Worm (Caenorhabditis elegans) whole organism, L4 larva: ENCODE data around the gene glrx-3.

Experiments used
- F10B5.3 ChIP-seq: sonication (generic microtip); optimal IDR thresholded peaks from 2 replicates; lab custom pipeline; 2016; ENCODE audit warnings: mild to moderate bottlenecking, missing genetic modification characterization, missing compliant biosample characterization
- F44E2.7 ChIP-seq: fragments of 200-800 bp; sonication (Bioruptor generic); IDR thresholded peaks from 2 replicates; pipeline ENCODE4 v2.1.2; 2022; ENCODE audit warnings: missing genetic modification characterization, missing compliant biosample characterization
- F49E8.2 ChIP-seq: sonication (generic microtip); optimal IDR thresholded peaks from 2 replicates; lab custom pipeline; 2016; ENCODE audit warnings: missing compliant biosample characterization, mild to moderate bottlenecking, missing genetic modification characterization, borderline replicate concordance
- Y48G9A.11 ChIP-seq: fragments of 200-800 bp; sonication (Bioruptor generic); IDR thresholded peaks from 2 replicates; pipeline ENCODE4 v1.3.6; 2022; ENCODE audit warnings: missing genetic modification reagents, missing genetic modification characterization, missing compliant biosample characterization
- aha-1 ChIP-seq: fragments of 150-350 bp; peaks from one replicate; lab custom pipeline; 2014; ENCODE audit warnings: missing biosample characterization, missing genetic modification characterization
- aly-2 ChIP-seq: sonication (generic microtip); optimal IDR thresholded peaks from 2 replicates; lab custom pipeline; 2018; ENCODE audit warnings: missing biosample characterization, missing genetic modification characterization
- ceh-62 ChIP-seq: sonication (generic microtip); optimal IDR thresholded peaks from 2 replicates; lab custom pipeline; 2017; ENCODE audit warnings: missing biosample characterization, missing genetic modification characterization
- ces-1 ChIP-seq: fragments of 150-350 bp; sonication (generic microtip); optimal IDR thresholded peaks from 4 replicates; lab custom pipeline; 2014; ENCODE audit warnings: missing biosample characterization, missing genetic modification reagents, missing genetic modification characterization
- dmd-6 ChIP-seq: fragments of 200-800 bp; sonication (Bioruptor generic); IDR thresholded peaks from 2 replicates; pipeline ENCODE4 v1.3.6; 2022; ENCODE audit warnings: missing genetic modification reagents, missing genetic modification characterization, missing compliant biosample characterization
- dpl-1 ChIP-seq: fragments of 150-350 bp; optimal IDR thresholded peaks from 2 replicates; lab custom pipeline; 2014; ENCODE audit warnings: missing biosample characterization, missing genetic modification reagents, missing genetic modification characterization
- duxl-1 ChIP-seq: sonication (generic microtip); optimal IDR thresholded peaks from 2 replicates; lab custom pipeline; 2016; ENCODE audit warnings: mild to moderate bottlenecking, missing genetic modification characterization, moderate library complexity, missing compliant biosample characterization; ENCODE audit not compliant: poor library complexity
- gei-8 ChIP-seq: fragments of 200-800 bp; sonication (Bioruptor generic); optimal IDR thresholded peaks from 2 replicates; lab custom pipeline; 2018; ENCODE audit warnings: mild to moderate bottlenecking, missing genetic modification characterization, missing compliant biosample characterization
- hlh-11 ChIP-seq: fragments of 200-800 bp; sonication (Bioruptor generic); optimal IDR thresholded peaks from 2 replicates; lab custom pipeline; 2018; ENCODE audit warnings: mild to moderate bottlenecking, missing genetic modification characterization, missing compliant biosample characterization
- jun-1 ChIP-seq: fragments of 150-350 bp; optimal IDR thresholded peaks from 2 replicates; lab custom pipeline; 2014; ENCODE audit warnings: missing biosample characterization, missing genetic modification reagents, missing genetic modification characterization
- lin-13 ChIP-seq: fragments of 150-350 bp; optimal IDR thresholded peaks from 2 replicates; lab custom pipeline; 2014; ENCODE audit warnings: missing biosample characterization, missing genetic modification reagents, missing genetic modification characterization
- lin-38 ChIP-seq: fragments of 200-800 bp; sonication (Bioruptor generic); IDR thresholded peaks from 2 replicates; pipeline ENCODE4 v1.3.6; 2022; ENCODE audit warnings: missing genetic modification reagents, missing genetic modification characterization, missing compliant biosample characterization
- lin-39 ChIP-seq: fragments of 150-350 bp; optimal IDR thresholded peaks from 2 replicates; lab custom pipeline; 2014; ENCODE audit warnings: missing biosample characterization, missing genetic modification reagents, missing genetic modification characterization
- lir-3 ChIP-seq: sonication (generic microtip); optimal IDR thresholded peaks from 2 replicates; lab custom pipeline; 2016; ENCODE audit warnings: mild to moderate bottlenecking, missing genetic modification characterization, missing compliant biosample characterization
- madf-5 ChIP-seq, 2 experiments: fragments of 200-800 bp; sonication (Bioruptor generic); IDR thresholded peaks; 2 replicates each; pipeline ENCODE4 v1.3.6; 2022; ENCODE audit warnings: missing compliant biosample characterization in 2 of 2, missing genetic modification characterization in 2 of 2
- nhr-102 ChIP-seq: sonication (generic microtip); optimal IDR thresholded peaks from 2 replicates; lab custom pipeline; 2016; ENCODE audit warnings: mild to moderate bottlenecking, missing genetic modification characterization, moderate library complexity, missing compliant biosample characterization
- nhr-25 ChIP-seq: sonication (generic microtip); optimal IDR thresholded peaks from 2 replicates; lab custom pipeline; 2017; ENCODE audit warnings: missing genetic modification characterization, mild to moderate bottlenecking, missing compliant biosample characterization, antibody characterized with exemption, moderate library complexity, borderline replicate concordance; ENCODE audit not compliant: insufficient read depth
- nhr-48 ChIP-seq: sonication (generic microtip); optimal IDR thresholded peaks from 2 replicates; lab custom pipeline; 2016; ENCODE audit warnings: mild to moderate bottlenecking, missing genetic modification characterization, missing compliant biosample characterization
- nhr-76 ChIP-seq: fragments of 150-350 bp; optimal IDR thresholded peaks from 2 replicates; lab custom pipeline; 2014; ENCODE audit warnings: missing biosample characterization, missing genetic modification characterization
- php-3 ChIP-seq: fragments of 200-800 bp; sonication (Bioruptor generic); IDR thresholded peaks from 2 replicates; pipeline ENCODE4 v1.3.6; 2022; ENCODE audit warnings: missing genetic modification reagents, missing genetic modification characterization, missing compliant biosample characterization
- pqm-1 ChIP-seq: sonication (generic microtip); optimal IDR thresholded peaks from 2 replicates; lab custom pipeline; 2017; ENCODE audit warnings: missing biosample characterization, missing genetic modification characterization
- rbr-2 ChIP-seq: sonication (generic microtip); optimal IDR thresholded peaks from 2 replicates; lab custom pipeline; 2016; ENCODE audit warnings: missing genotype, missing genetic modification characterization, missing compliant biosample characterization
- set-16 ChIP-seq: fragments of 200-800 bp; sonication (Bioruptor generic); IDR thresholded peaks from 2 replicates; pipeline ENCODE4 v1.3.6; 2022; ENCODE audit warnings: missing genetic modification reagents, missing genetic modification characterization, missing compliant biosample characterization
- snpc-1.2 ChIP-seq: fragments of 200-800 bp; sonication (Bioruptor generic); IDR thresholded peaks from 2 replicates; pipeline ENCODE4 v1.3.6; 2022; ENCODE audit warnings: missing genetic modification reagents, missing genetic modification characterization, missing compliant biosample characterization
- snpc-4 ChIP-seq: fragments of 150-350 bp; optimal IDR thresholded peaks from 2 replicates; lab custom pipeline; 2014; ENCODE audit warnings: missing biosample characterization, missing genetic modification characterization
- unc-130 ChIP-seq: sonication (generic microtip); optimal IDR thresholded peaks from 2 replicates; lab custom pipeline; 2016; ENCODE audit warnings: missing genetic modification reagents, missing genetic modification characterization, missing compliant biosample characterization
- unc-62 ChIP-seq, 3 experiments: fragments of 150-350 bp in 1 of 3; sonication (generic microtip); optimal IDR thresholded peaks in 2 of 3; peaks in 1 of 3; 1 replicate in 1 of 3; 2 replicates in 2 of 3; lab custom pipeline; 2014 to 2017; ENCODE audit warnings: missing biosample characterization in 3 of 3, missing genetic modification characterization in 3 of 3, missing genetic modification reagents in 3 of 3, missing genotype in 1 of 3
- zfp-2 ChIP-seq: sonication (generic microtip); optimal IDR thresholded peaks from 2 replicates; lab custom pipeline; 2016; ENCODE audit warnings: mild to moderate bottlenecking, missing genetic modification characterization, missing compliant biosample characterization
- zip-2 ChIP-seq: fragments of 150-350 bp; optimal IDR thresholded peaks from 2 replicates; lab custom pipeline; 2014; ENCODE audit warnings: missing biosample characterization, missing genetic modification characterization

The glrx-3 gene

DNA sequence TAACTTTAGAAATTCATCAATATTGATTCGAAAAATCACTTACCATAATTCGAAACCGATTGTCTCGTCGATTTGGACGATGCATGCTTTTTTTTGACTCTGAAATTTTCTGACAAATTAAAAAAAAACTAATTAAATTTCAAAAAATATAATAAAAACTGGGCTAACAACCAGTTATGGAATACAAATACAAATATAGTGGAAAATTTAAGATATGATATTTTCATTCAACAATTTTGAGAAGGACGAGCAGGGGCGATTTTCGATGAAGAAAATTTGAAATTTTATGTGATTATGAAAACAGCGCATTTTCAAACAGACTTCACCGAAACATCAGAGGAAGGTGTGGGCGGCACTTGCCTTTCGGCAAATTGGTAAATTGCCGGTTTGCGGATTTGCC lies 41.2 kb upstream of the glrx-3 start, which contains the start of gene F13A2.1:
Gene F13A2.1 (minus strand): TSS at position 101 of the 400 bp plus-strand sequence.
- TF ChIP-seq F10B5.3 (tag; lab: Kevin White, UChicago), result no peak
- TF ChIP-seq nhr-102 (tag; lab: Kevin White, UChicago), result no peak
- no peak for TF ChIP-seq lin-13 (GFP tag; lab: Kevin White, UChicago)
- no peak for TF ChIP-seq ceh-62
- TF ChIP-seq dmd-6, result no peak
- TF ChIP-seq ces-1 (GFP tag; lab: Kevin White, UChicago), result no peak
- TF ChIP-seq aly-2 (tag; lab: Kevin White, UChicago), result no peak
- TF ChIP-seq php-3 (GFP tag; lab: Robert Waterston, UW), result no peak
- TF ChIP-seq F44E2.7 (GFP tag; lab: Robert Waterston, UW), result no peak
- no peak for TF ChIP-seq jun-1 (tag; lab: Kevin White, UChicago)
- TF ChIP-seq zip-2 (tag; lab: Kevin White, UChicago), result no peak

DNA sequence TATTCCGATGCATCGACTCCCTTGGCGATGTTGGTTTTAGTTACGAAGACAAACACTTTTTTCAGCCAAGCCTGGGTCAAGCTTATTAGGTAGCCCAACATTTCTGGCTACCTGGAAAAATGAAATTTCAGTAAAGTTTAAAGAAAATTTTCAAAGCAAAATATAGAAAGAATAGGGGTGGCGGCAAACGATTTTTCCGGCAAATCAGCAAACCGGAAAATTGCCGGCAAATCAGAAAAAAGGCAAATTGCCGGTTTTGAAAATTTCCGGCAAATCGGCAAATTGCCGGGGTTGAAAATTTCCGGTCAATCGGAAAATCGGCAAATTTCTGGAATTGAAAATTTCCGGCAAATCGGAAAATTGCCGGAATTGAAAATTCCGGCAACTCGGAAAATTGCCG lies 36.5 kb upstream of the glrx-3 start, which contains the start of gene F32D1.8:
Gene F32D1.8 (minus strand): TSS at position 101 of the 400 bp plus-strand sequence.
- TF ChIP-seq duxl-1 (tag; lab: Kevin White, UChicago) (no peak), nhr-25 (tag; lab: Kevin White, UChicago) (no peak), aly-2 (tag; lab: Kevin White, UChicago) (no peak), rbr-2 (tag; lab: Kevin White, UChicago) (no peak), dpl-1 (GFP tag; lab: Kevin White, UChicago) (no peak), aha-1 (tag; lab: Kevin White, UChicago) (peak; percentile 69), Y48G9A.11 (GFP tag; lab: Robert Waterston, UW) (no peak), lin-39 (tag; lab: Kevin White, UChicago) (no peak)

DNA sequence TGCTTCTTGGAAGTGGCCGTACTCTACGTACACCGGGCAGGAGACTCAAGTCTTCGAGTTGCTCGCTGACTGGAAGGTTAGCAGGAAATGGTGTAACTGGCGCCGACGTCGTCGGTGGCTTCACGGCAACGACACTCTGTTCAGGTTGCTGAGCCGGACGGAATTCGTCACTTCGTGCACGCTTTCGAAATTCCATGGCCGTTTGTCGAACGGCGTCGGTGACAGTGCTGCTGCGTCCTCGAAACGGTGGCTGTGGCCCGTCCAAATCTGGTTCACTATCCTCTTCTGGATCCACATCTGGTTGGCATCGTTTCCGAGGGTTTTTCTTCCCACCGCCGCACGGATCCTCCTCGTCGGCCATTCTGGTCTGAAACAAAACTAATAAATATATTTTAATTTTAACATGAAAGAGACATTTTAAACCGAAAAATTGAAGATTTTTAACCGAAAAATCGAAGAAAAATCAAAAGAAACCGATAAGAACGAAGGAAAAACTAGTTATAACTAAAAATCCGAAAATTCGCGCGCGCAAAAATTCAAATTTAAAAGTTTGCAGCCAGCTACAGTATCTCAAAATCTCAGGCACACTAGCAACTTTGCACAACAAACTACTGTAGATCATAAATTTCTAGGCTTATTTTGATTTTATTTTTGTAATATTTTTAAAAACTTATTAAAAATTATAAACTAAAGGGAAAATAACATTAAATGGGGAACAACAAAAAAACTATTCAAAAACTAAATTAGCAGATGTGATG lies 34.9 kb upstream of the glrx-3 start, which contains the start of gene F32D1.7:
Gene F32D1.7 (minus strand): TSS at position 367 of the 758 bp plus-strand sequence.
- TF ChIP-seq Y48G9A.11 (GFP tag; lab: Robert Waterston, UW) (peak; percentile 27; the same call in 1 of the 2 replicates), aha-1 (tag; lab: Kevin White, UChicago) (peak; percentile 22), gei-8 (GFP tag; lab: Kevin White, UChicago) (no peak), nhr-48 (tag; lab: Kevin White, UChicago) (no peak), set-16 (GFP tag; lab: Robert Waterston, UW) (peak; percentile 53; the same call in 1 of the 2 replicates), nhr-76 (no peak), zfp-2 (no peak), snpc-4 (no peak), unc-62 (GFP tag; optimal IDR thresholded peaks at IDR 0.05 in 1 of 2; lab: Kevin White, UChicago) (peak in 1 of 2 experiments; percentile 32), unc-62 (tag; optimal IDR thresholded peaks at IDR 0.05; lab: Kevin White, UChicago) (no peak), snpc-1.2 (GFP tag; lab: Robert Waterston, UW) (no peak), madf-5 (GFP tag; IDR thresholded peaks at IDR 0.05; lab: Robert Waterston, UW) (no peak), F49E8.2 (peak; percentile 13), pqm-1 (tag; lab: Kevin White, UChicago) (no peak), ces-1 (GFP tag; lab: Kevin White, UChicago) (no peak), lin-38 (GFP tag; lab: Robert Waterston, UW) (peak; percentile 56), unc-130 (GFP tag; lab: Kevin White, UChicago) (peak; percentile 51), lir-3 (tag; lab: Kevin White, UChicago) (no peak)

DNA sequence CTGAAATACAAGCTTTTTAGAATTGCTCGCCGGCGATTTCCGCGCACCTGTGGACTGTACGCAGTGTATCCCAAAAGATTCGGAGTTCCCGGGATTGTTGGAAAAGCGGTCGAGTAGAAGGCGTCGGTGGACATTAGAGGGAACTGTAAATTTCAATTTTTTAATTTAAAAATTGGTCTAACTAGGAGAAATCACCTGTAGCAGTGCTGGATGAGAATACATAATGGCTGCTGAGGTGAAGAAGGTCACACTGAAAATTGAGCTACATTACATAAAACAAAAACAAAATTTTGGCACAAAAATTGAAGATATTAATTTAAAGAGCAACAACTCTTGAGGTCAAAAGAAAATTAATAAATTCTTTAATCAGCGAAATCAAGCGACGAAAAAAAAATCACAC lies 33.5 kb upstream of the glrx-3 start, which contains the start of gene neg-1:
Gene neg-1 (minus strand): TSS at position 250 of the 400 bp plus-strand sequence.
- TF ChIP-seq hlh-11 (tag; lab: Kevin White, UChicago) (no peak), unc-62 (GFP tag; optimal IDR thresholded peaks at IDR 0.05 in 1 of 2; lab: Kevin White, UChicago) (peak in 1 of 2 experiments; percentile 44), unc-62 (tag; optimal IDR thresholded peaks at IDR 0.05; lab: Kevin White, UChicago) (no peak)
